Fruit fly (Drosophila melanogaster): ENCODE measurements around the gene CG15019.

Gene CG15019

DNA sequence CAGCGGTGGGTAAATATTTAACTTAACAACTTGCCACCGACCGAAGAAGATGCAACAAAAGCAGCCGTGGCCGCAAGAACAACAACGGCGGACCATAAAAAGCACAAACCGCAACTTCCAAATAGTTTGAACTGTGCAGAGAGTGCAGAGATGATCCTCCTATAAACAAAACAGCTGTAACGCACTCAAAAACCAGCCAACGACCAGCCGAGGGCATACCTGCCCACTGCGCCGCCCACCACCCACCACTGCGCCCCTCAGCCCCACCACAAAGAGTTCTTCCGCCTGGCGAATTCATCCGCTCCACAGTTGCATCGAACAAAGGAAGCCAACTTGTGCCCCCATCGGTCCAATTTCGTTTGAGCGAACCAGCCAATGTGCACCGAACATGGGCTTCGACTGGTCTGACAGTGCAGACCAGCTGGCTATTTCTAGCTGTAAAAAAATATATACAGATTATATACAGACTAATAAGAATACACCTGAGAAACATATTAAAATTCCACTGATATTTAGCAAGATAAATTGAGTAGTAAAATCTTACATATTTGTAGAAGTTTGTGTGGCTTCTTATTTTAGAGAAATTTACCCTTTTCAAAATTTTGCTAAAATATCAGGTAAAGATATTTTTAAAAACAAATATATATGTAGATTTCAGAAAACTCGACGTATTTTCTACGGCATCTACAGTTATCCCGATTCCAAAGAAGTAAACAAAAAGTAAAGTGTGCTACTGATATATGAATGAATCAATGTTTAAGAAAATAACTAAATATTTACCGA is 22.1 kb downstream of the CG15019 start:
- no peak for TF ChIP-seq CG14711 (tag; optimal IDR thresholded peaks at IDR 0.05)
- TF ChIP-seq cic (GFP tag; optimal IDR thresholded peaks at IDR 0.05): no peak
- no peak for TF ChIP-seq Hr96 (GFP tag; optimal IDR thresholded peaks at IDR 0.05)
- TF ChIP-seq CG5204 (GFP tag; optimal IDR thresholded peaks at IDR 0.05): no peak
- TF ChIP-seq Clk (GFP tag; optimal IDR thresholded peaks at IDR 0.05): no peak
- no peak for TF ChIP-seq kay (GFP tag; ENCODE audit: borderline replicate concordance)
- no peak for TF ChIP-seq cnc (optimal IDR thresholded peaks at IDR 0.05)

dm6 chr3L:4383104-4383503 is 22.8 kb downstream of the CG15019 start:
- TF ChIP-seq CG33017 (tag; optimal IDR thresholded peaks at IDR 0.05) (no peak), pad (GFP tag; optimal IDR thresholded peaks at IDR 0.05) (no peak), CG12768 (GFP tag; optimal IDR thresholded peaks at IDR 0.05) (no peak), CG7045 (GFP tag; optimal IDR thresholded peaks at IDR 0.05) (no peak), Clk (GFP tag; optimal IDR thresholded peaks at IDR 0.05) (no peak)

dm6 chr3L:4382581-4382980 is 23.3 kb downstream of the CG15019 start:
- TF ChIP-seq toe (GFP tag; optimal IDR thresholded peaks at IDR 0.05): no peak
- no peak for TF ChIP-seq CG14711 (tag; optimal IDR thresholded peaks at IDR 0.05)
- no peak for TF ChIP-seq tj (GFP tag; optimal IDR thresholded peaks at IDR 0.05)
- no peak for TF ChIP-seq cnc (optimal IDR thresholded peaks at IDR 0.05)
- no peak for TF ChIP-seq bab1 (GFP tag; optimal IDR thresholded peaks at IDR 0.05)
- TF ChIP-seq Hr96 (GFP tag; optimal IDR thresholded peaks at IDR 0.05): no peak

DNA sequence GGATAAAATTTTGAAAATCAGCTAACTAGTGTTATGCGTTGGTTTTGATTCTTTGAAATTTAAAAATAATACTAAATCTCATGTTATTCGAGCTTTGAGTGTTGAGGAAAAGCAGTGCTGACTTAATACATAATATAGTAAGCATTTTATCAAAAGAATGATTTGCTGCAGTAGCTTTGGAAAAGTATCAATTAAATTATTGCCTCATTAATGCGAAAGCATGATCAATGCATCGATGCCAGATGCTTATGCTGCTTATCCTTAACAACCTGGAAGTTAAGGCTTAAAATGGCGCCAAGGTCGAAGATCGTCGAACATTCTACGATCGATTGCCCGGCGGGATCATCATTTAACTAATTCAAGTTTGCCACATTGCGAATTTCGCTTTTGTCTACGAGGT is 24.3 kb downstream of the CG15019 start, which contains the start of gene CG32240:
TSS of gene CG32240 (minus strand) at position 101 of the 400 bp plus-strand sequence.
- no peak for TF ChIP-seq kay (GFP tag; ENCODE audit: borderline replicate concordance)
- TF ChIP-seq pad (GFP tag; optimal IDR thresholded peaks at IDR 0.05): no peak
- TF ChIP-seq CG7045 (GFP tag; optimal IDR thresholded peaks at IDR 0.05): no peak
- TF ChIP-seq Clk (GFP tag; optimal IDR thresholded peaks at IDR 0.05): no peak
- no peak for TF ChIP-seq CG33017 (tag; optimal IDR thresholded peaks at IDR 0.05)
- no peak for TF ChIP-seq CG11617 (GFP tag; optimal IDR thresholded peaks at IDR 0.05)
- TF ChIP-seq Mnt (GFP tag; optimal IDR thresholded peaks at IDR 0.05): no peak

DNA sequence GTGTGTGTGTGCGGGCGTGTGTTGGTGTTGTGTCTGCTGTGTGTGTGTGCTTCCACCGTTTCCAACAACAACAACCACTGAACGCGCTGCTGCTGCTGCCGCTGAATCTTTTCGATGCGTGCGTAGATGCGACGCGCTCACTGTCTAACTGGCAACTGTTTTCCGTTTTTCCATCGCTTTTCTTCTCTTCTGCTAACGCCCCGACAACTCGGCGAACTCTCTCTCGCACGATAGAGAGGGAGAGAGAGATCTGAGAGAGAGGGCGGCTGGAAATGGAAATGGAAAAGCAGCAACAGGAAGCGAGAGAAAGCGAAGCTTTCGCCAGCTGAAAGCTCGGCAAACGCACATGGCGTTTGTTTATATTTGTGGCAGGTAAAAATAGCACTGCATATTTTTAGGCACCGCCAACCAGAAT is 25.6 kb downstream of the CG15019 start, which contains the start of gene DopEcR:
TSS of gene DopEcR (minus strand) at position 157 of the 415 bp plus-strand sequence.
- TF ChIP-seq Mnt (GFP tag; optimal IDR thresholded peaks at IDR 0.05): peak; percentile 87
- TF ChIP-seq CG11617 (GFP tag; optimal IDR thresholded peaks at IDR 0.05): no peak

dm6 chr3L:4378895-4379294 is 27.0 kb downstream of the CG15019 start:
- TF ChIP-seq kay (GFP tag; ENCODE audit: borderline replicate concordance) (no peak), Clk (GFP tag; optimal IDR thresholded peaks at IDR 0.05) (no peak), CG14711 (tag; optimal IDR thresholded peaks at IDR 0.05) (no peak), CG5204 (GFP tag; optimal IDR thresholded peaks at IDR 0.05) (no peak), CG33017 (tag; optimal IDR thresholded peaks at IDR 0.05) (no peak), CG7045 (GFP tag; optimal IDR thresholded peaks at IDR 0.05) (no peak), Hr96 (GFP tag; optimal IDR thresholded peaks at IDR 0.05) (no peak), bab1 (GFP tag; optimal IDR thresholded peaks at IDR 0.05) (no peak), cic (GFP tag; optimal IDR thresholded peaks at IDR 0.05) (no peak), CG12768 (GFP tag; optimal IDR thresholded peaks at IDR 0.05) (no peak)

DNA sequence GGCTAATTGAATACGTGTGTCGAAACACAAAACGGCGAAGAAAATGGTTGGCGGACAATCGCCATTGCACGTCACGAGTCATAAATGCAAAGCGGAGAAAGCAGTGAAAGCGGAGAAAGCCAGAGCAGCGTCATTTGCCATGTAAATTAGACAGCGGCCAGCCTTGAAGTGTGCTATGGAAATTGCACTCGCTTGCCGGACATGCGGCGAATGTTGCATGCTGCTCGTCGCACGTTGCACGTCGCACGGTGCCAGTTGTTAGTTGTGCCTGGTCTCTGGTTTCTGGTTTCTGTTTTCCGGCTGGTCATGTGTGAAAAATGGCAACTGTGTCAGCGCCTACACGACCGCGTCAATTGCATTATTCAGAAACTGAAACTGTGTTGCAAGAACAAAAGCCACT is 28.4 kb downstream of the CG15019 start:
- no peak for TF ChIP-seq CG5204 (GFP tag; optimal IDR thresholded peaks at IDR 0.05)
- no peak for TF ChIP-seq kay (GFP tag; ENCODE audit: borderline replicate concordance)
- TF ChIP-seq CG1620 (GFP tag; optimal IDR thresholded peaks at IDR 0.05): no peak
- TF ChIP-seq ovo (GFP tag; optimal IDR thresholded peaks at IDR 0.05): no peak
- TF ChIP-seq CG7101 (tag; optimal IDR thresholded peaks at IDR 0.05): no peak
- TF ChIP-seq Clk (GFP tag; optimal IDR thresholded peaks at IDR 0.05): no peak
- TF ChIP-seq Hr96 (GFP tag; optimal IDR thresholded peaks at IDR 0.05): no peak
- no peak for TF ChIP-seq CG7045 (GFP tag; optimal IDR thresholded peaks at IDR 0.05)
- TF ChIP-seq CG33017 (tag; optimal IDR thresholded peaks at IDR 0.05): no peak
- no peak for TF ChIP-seq CG12768 (GFP tag; optimal IDR thresholded peaks at IDR 0.05)
- TF ChIP-seq Mnt (GFP tag; optimal IDR thresholded peaks at IDR 0.05): no peak
- no peak for TF ChIP-seq Crg-1 (GFP tag; optimal IDR thresholded peaks at IDR 0.05)
- no peak for TF ChIP-seq toe (GFP tag; optimal IDR thresholded peaks at IDR 0.05)
- TF ChIP-seq tj (GFP tag; optimal IDR thresholded peaks at IDR 0.05): no peak
- TF ChIP-seq bab1 (GFP tag; optimal IDR thresholded peaks at IDR 0.05): no peak
- TF ChIP-seq CG14711 (tag; optimal IDR thresholded peaks at IDR 0.05): no peak
- TF ChIP-seq pad (GFP tag; optimal IDR thresholded peaks at IDR 0.05): no peak
- no peak for TF ChIP-seq cic (GFP tag; optimal IDR thresholded peaks at IDR 0.05)

All from whole organism, adult.